Fruit fly (Drosophila melanogaster) whole organism, embryonic: ENCODE measurements around the gene CG33643.
A peak's percentile ranks its signal among the peaks of the same experiment; 100 is the strongest.

Source experiments
- ATbp ChIP-seq: fragments of 200-800 bp; sonication (Bioruptor generic); optimal IDR thresholded peaks from 2 replicates; lab custom pipeline; 2017; ENCODE audit warnings: missing biosample characterization, mild to moderate bottlenecking, missing genetic modification characterization, missing genetic modification reagents
- Ada2b ChIP-seq: fragments of 200-800 bp; sonication (Bioruptor generic); IDR thresholded peaks from 2 replicates; pipeline ENCODE4 v1.3.6; 2022; ENCODE audit warnings: missing biosample characterization, missing genetic modification characterization
- C15 ChIP-seq: fragments of 200-800 bp; sonication (Bioruptor generic); IDR thresholded peaks from 3 replicates; pipeline ENCODE4 v1.3.6; 2022; ENCODE audit warnings: missing biosample characterization, missing genetic modification characterization
- CG10209 ChIP-seq: fragments of 200-800 bp; sonication (Bioruptor generic); optimal IDR thresholded peaks from 3 replicates; lab custom pipeline; 2017; ENCODE audit warnings: missing biosample characterization, mild to moderate bottlenecking, missing genetic modification characterization, missing genetic modification reagents
- CG11696 ChIP-seq: fragments of 200-800 bp; sonication (Bioruptor generic); IDR thresholded peaks from 2 replicates; pipeline ENCODE4 v1.3.6; 2022; ENCODE audit warnings: missing biosample characterization, missing genetic modification characterization
- CG13296 ChIP-seq: fragments of 200-800 bp; sonication (Bioruptor generic); optimal IDR thresholded peaks from 3 replicates; lab custom pipeline; 2018; ENCODE audit warnings: missing biosample characterization, mild to moderate bottlenecking, missing genetic modification characterization
- CG1529 ChIP-seq: fragments of 200-800 bp; sonication (Bioruptor generic); optimal IDR thresholded peaks from 3 replicates; lab custom pipeline; 2018; ENCODE audit warnings: missing biosample characterization, missing genetic modification characterization
- CG15514 ChIP-seq: fragments of 200-800 bp; sonication (Bioruptor generic); optimal IDR thresholded peaks from 3 replicates; lab custom pipeline; 2017; ENCODE audit warnings: missing biosample characterization, missing genetic modification characterization, mild to moderate bottlenecking, moderate library complexity, missing genetic modification reagents
- CG17802 ChIP-seq: fragments of 200-800 bp; sonication (Bioruptor generic); optimal IDR thresholded peaks from 2 replicates; lab custom pipeline; 2018; ENCODE audit warnings: missing biosample characterization, mild to moderate bottlenecking, missing genetic modification characterization, moderate library complexity
- CG1832 ChIP-seq: fragments of 200-800 bp; sonication (Bioruptor generic); optimal IDR thresholded peaks from 2 replicates; lab custom pipeline; 2017; ENCODE audit warnings: missing biosample characterization, mild to moderate bottlenecking, missing genetic modification characterization, inconsistent platforms
- CG18476 ChIP-seq: fragments of 200-800 bp; sonication (Bioruptor generic); optimal IDR thresholded peaks from 2 replicates; lab custom pipeline; 2016; ENCODE audit warnings: missing biosample characterization, mild to moderate bottlenecking, missing genetic modification characterization
- CG2712 ChIP-seq: fragments of 200-800 bp; optimal IDR thresholded peaks from 3 replicates; lab custom pipeline; 2019; ENCODE audit warnings: missing biosample characterization, mild to moderate bottlenecking, missing genetic modification characterization, moderate library complexity
- CG30403 ChIP-seq: fragments of 200-800 bp; sonication (Bioruptor generic); optimal IDR thresholded peaks from 3 replicates; lab custom pipeline; 2016; ENCODE audit warnings: missing biosample characterization, missing genetic modification characterization
- CG4730 ChIP-seq: fragments of 200-800 bp; sonication (Bioruptor generic); IDR thresholded peaks from 2 replicates; pipeline ENCODE4 v1.3.6; 2022; ENCODE audit warnings: missing biosample characterization, missing genetic modification characterization
- CG4820 ChIP-seq: fragments of 200-800 bp; sonication (Bioruptor generic); optimal IDR thresholded peaks from 3 replicates; lab custom pipeline; 2016; ENCODE audit warnings: missing biosample characterization, missing genetic modification characterization
- CG4854 ChIP-seq: fragments of 200-800 bp; sonication (Bioruptor generic); optimal IDR thresholded peaks from 2 replicates; lab custom pipeline; 2016; ENCODE audit warnings: missing biosample characterization, missing genetic modification characterization, inconsistent platforms
- CG6254 ChIP-seq: fragments of 200-800 bp; sonication (Bioruptor generic); optimal IDR thresholded peaks from 3 replicates; lab custom pipeline; 2017; ENCODE audit warnings: mild to moderate bottlenecking, missing biosample characterization, missing genetic modification reagents, missing genetic modification characterization
- CG7928 ChIP-seq: fragments of 200-800 bp; sonication (Bioruptor generic); optimal IDR thresholded peaks from 2 replicates; lab custom pipeline; 2017; ENCODE audit warnings: missing biosample characterization, mild to moderate bottlenecking, missing genetic modification characterization
- CG9437 ChIP-seq: fragments of 200-800 bp; sonication (Bioruptor generic); optimal IDR thresholded peaks from 2 replicates; lab custom pipeline; 2018; ENCODE audit warnings: missing biosample characterization, mild to moderate bottlenecking, missing genetic modification characterization
- D ChIP-seq, 2 experiments: fragments of 200-800 bp in 1 of 2; fragments of >200 bp in 1 of 2; sonication (Bioruptor generic) in 1 of 2; optimal IDR thresholded peaks; 2 replicates in 1 of 2; 3 replicates in 1 of 2; lab custom pipeline; 2017; ENCODE audit warnings: mild to moderate bottlenecking in 1 of 2, missing biosample characterization in 1 of 2, missing genetic modification characterization in 1 of 2, missing genetic modification reagents in 1 of 2
- Dip2 ChIP-seq: fragments of 200-800 bp; sonication (Bioruptor generic); IDR thresholded peaks from 2 replicates; pipeline ENCODE4 v1.3.6; 2022; ENCODE audit warnings: missing biosample characterization, missing genetic modification characterization
- E2f2 ChIP-seq: fragments of 200-800 bp; sonication (Bioruptor generic); IDR thresholded peaks from 2 replicates; pipeline ENCODE4 v1.3.6; 2022; ENCODE audit warnings: missing biosample characterization, missing genetic modification characterization
- Fer1 ChIP-seq: fragments of 200-800 bp; sonication (Bioruptor generic); optimal IDR thresholded peaks from 2 replicates; lab custom pipeline; 2017; ENCODE audit warnings: missing biosample characterization, mild to moderate bottlenecking, missing genetic modification characterization
- Hsf ChIP-seq: fragments of 200-800 bp; sonication (Bioruptor generic); optimal IDR thresholded peaks from 3 replicates; lab custom pipeline; 2016; ENCODE audit warnings: missing biosample characterization, missing genetic modification characterization
- Oaz ChIP-seq: fragments of 200-800 bp; sonication (Bioruptor generic); IDR thresholded peaks from 2 replicates; pipeline ENCODE4 v1.3.6; 2022; ENCODE audit warnings: missing biosample characterization, missing genetic modification characterization
- Oli ChIP-seq: fragments of 200-800 bp; sonication (Bioruptor generic); optimal IDR thresholded peaks from 2 replicates; lab custom pipeline; 2018; ENCODE audit warnings: missing biosample characterization, mild to moderate bottlenecking, missing genetic modification characterization, moderate library complexity
- Sry-β ChIP-seq: fragments of 200-800 bp; sonication (Bioruptor generic); optimal IDR thresholded peaks from 2 replicates; lab custom pipeline; 2018; ENCODE audit warnings: missing biosample characterization, mild to moderate bottlenecking, missing genetic modification characterization, moderate library complexity
- Xbp1 ChIP-seq: fragments of 200-800 bp; sonication (Bioruptor generic); optimal IDR thresholded peaks from 3 replicates; lab custom pipeline; 2016; ENCODE audit warnings: missing biosample characterization, mild to moderate bottlenecking, missing genetic modification characterization
- Xrp1 ChIP-seq: fragments of 200-800 bp; sonication (Bioruptor generic); IDR thresholded peaks from 2 replicates; pipeline ENCODE4 v1.3.6; 2022; ENCODE audit warnings: missing biosample characterization, missing genetic modification characterization
- ase ChIP-seq: fragments of 200-800 bp; sonication (Bioruptor generic); IDR thresholded peaks from 3 replicates; pipeline ENCODE4 v1.3.6; 2022; ENCODE audit warnings: missing biosample characterization, missing genetic modification characterization
- bcd ChIP-seq: fragments of 200-800 bp; sonication (Bioruptor generic); optimal IDR thresholded peaks from 2 replicates; lab custom pipeline; 2017; ENCODE audit warnings: missing biosample characterization, mild to moderate bottlenecking, missing genetic modification characterization
- bowl ChIP-seq: fragments of 200-800 bp; sonication (Bioruptor generic); IDR thresholded peaks from 2 replicates; pipeline ENCODE4 v1.3.6; 2022; ENCODE audit warnings: missing biosample characterization, missing genetic modification characterization
- cato ChIP-seq: fragments of 200-800 bp; sonication (Bioruptor generic); optimal IDR thresholded peaks from 2 replicates; lab custom pipeline; 2016; ENCODE audit warnings: missing biosample characterization, missing genetic modification characterization, borderline replicate concordance
- cwo ChIP-seq: fragments of 200-800 bp; sonication (Bioruptor generic); optimal IDR thresholded peaks from 3 replicates; lab custom pipeline; 2017; ENCODE audit warnings: missing biosample characterization, missing genetic modification characterization, mild to moderate bottlenecking, moderate library complexity, missing genetic modification reagents
- danr ChIP-seq: fragments of 200-800 bp; sonication (Bioruptor generic); IDR thresholded peaks from 2 replicates; pipeline ENCODE4 v1.3.6; 2022; ENCODE audit warnings: missing biosample characterization, missing genetic modification characterization
- fd96Cb ChIP-seq: fragments of 200-800 bp; sonication (Bioruptor generic); optimal IDR thresholded peaks from 2 replicates; lab custom pipeline; 2018; ENCODE audit warnings: missing biosample characterization, mild to moderate bottlenecking, missing genetic modification characterization, moderate library complexity
- gcm ChIP-seq: fragments of 200-800 bp; sonication (Bioruptor generic); optimal IDR thresholded peaks from 2 replicates; lab custom pipeline; 2019; ENCODE audit warnings: missing biosample characterization, mild to moderate bottlenecking, missing genetic modification characterization, moderate library complexity
- gem ChIP-seq: fragments of 200-800 bp; sonication (Bioruptor generic); optimal IDR thresholded peaks from 2 replicates; lab custom pipeline; 2019; ENCODE audit warnings: missing biosample characterization, mild to moderate bottlenecking, missing genetic modification characterization, moderate library complexity
- klu ChIP-seq: fragments of 200-800 bp; sonication (Bioruptor generic); IDR thresholded peaks from 2 replicates; pipeline ENCODE4 v1.3.6; 2022; ENCODE audit warnings: missing biosample characterization, missing genetic modification characterization
- lmd ChIP-seq: fragments of 200-800 bp; sonication (Bioruptor generic); IDR thresholded peaks from 2 replicates; pipeline ENCODE4 v1.3.6; 2022; ENCODE audit warnings: missing biosample characterization, missing genetic modification characterization
- nau ChIP-seq: fragments of 200-800 bp; sonication (Bioruptor generic); optimal IDR thresholded peaks from 3 replicates; lab custom pipeline; 2017; ENCODE audit warnings: missing biosample characterization, mild to moderate bottlenecking, missing genetic modification characterization, missing genetic modification reagents
- nom ChIP-seq: fragments of 200-800 bp; sonication (Bioruptor generic); optimal IDR thresholded peaks from 2 replicates; lab custom pipeline; 2017; ENCODE audit warnings: missing biosample characterization, missing genetic modification characterization, mild to moderate bottlenecking, moderate library complexity, missing genetic modification reagents
- onecut ChIP-seq: fragments of 200-800 bp; sonication (Bioruptor generic); IDR thresholded peaks from 2 replicates; pipeline ENCODE4 v1.3.6; 2022; ENCODE audit warnings: missing biosample characterization, missing genetic modification characterization
- pb ChIP-seq: fragments of 200-800 bp; sonication (Bioruptor generic); optimal IDR thresholded peaks from 3 replicates; lab custom pipeline; 2016; ENCODE audit warnings: missing biosample characterization, missing genetic modification characterization
- phol ChIP-seq: fragments of 200-800 bp; sonication (Bioruptor generic); optimal IDR thresholded peaks from 3 replicates; lab custom pipeline; 2018; ENCODE audit warnings: missing biosample characterization, mild to moderate bottlenecking, missing genetic modification characterization, moderate library complexity
- sim ChIP-seq: fragments of 200-800 bp; sonication (Bioruptor generic); IDR thresholded peaks from 2 replicates; pipeline ENCODE4 v1.3.6; 2022; ENCODE audit warnings: missing biosample characterization, missing genetic modification characterization
- sisA ChIP-seq: fragments of 200-800 bp; sonication (Bioruptor generic); IDR thresholded peaks from 2 replicates; pipeline ENCODE4 v1.3.6; 2022; ENCODE audit warnings: missing biosample characterization, missing genetic modification characterization
- sqz ChIP-seq: fragments of 200-800 bp; sonication (Bioruptor generic); optimal IDR thresholded peaks from 3 replicates; lab custom pipeline; 2018; ENCODE audit warnings: missing biosample characterization, mild to moderate bottlenecking, missing genetic modification characterization
- tio ChIP-seq: fragments of 200-800 bp; sonication (Bioruptor generic); optimal IDR thresholded peaks from 2 replicates; lab custom pipeline; 2017; ENCODE audit warnings: missing biosample characterization, missing genetic modification characterization, inconsistent platforms
- tx ChIP-seq: fragments of 200-800 bp; sonication (Bioruptor generic); optimal IDR thresholded peaks from 2 replicates; lab custom pipeline; 2016; ENCODE audit warnings: missing biosample characterization, missing genetic modification characterization

Gene CG33643

dm6 chr2L:13570982-13571426, 40.1 kb downstream of the CG33643 start:
- TF ChIP-seq Fer1 (GFP tag; lab: Kevin White, UChicago) (peak; percentile 9), sisA (GFP tag; lab: Robert Waterston, UW) (0 out of 2 replicates have a peak, but pooled peaks have one; percentile 18), CG13296 (peak; percentile 11), klu (no peak), E2f2 (0 out of 2 replicates have a peak, but pooled peaks have one; percentile 14), danr (no peak), CG15514 (GFP tag; lab: Kevin White, UChicago) (no peak), bcd (GFP tag; lab: Kevin White, UChicago) (peak; percentile 28), Sry-β (no peak), CG6254 (GFP tag; lab: Kevin White, UChicago) (peak; percentile 58), CG18476 (GFP tag; lab: Kevin White, UChicago) (no peak), Xrp1 (GFP tag; lab: Robert Waterston, UW) (peak; percentile 40; the same call in 1 of the 2 replicates), lmd (GFP tag; lab: Robert Waterston, UW) (peak; percentile 19; the same call in 1 of the 2 replicates), gcm (GFP tag; lab: Kevin White, UChicago) (peak; percentile 36), phol (tag; lab: Kevin White, UChicago) (peak; percentile 72), Hsf (GFP tag; lab: Kevin White, UChicago) (peak; percentile 40), Ada2b (GFP tag; lab: Robert Waterston, UW) (peak; percentile 5; the same call in 1 of the 2 replicates), CG17802 (tag; lab: Kevin White, UChicago) (no peak), nau (peak; percentile 45), tx (GFP tag; lab: Kevin White, UChicago) (no peak), Xbp1 (GFP tag; lab: Kevin White, UChicago) (no peak), bowl (no peak), fd96Cb (tag; lab: Kevin White, UChicago) (peak; percentile 35), nom (GFP tag; lab: Kevin White, UChicago) (peak; percentile 89), CG11696 (GFP tag; lab: Robert Waterston, UW) (0 out of 2 replicates have a peak, but pooled peaks have one; percentile 18), CG10209 (GFP tag; lab: Kevin White, UChicago) (peak; percentile 43), onecut (GFP tag; lab: Robert Waterston, UW) (0 out of 2 replicates have a peak, but pooled peaks have one; percentile 14), CG30403 (GFP tag; lab: Kevin White, UChicago) (peak; percentile 29), D (optimal IDR thresholded peaks at IDR 0.05; lab: Kevin White, UChicago) (no peak), D (GFP tag; optimal IDR thresholded peaks at IDR 0.05; lab: Kevin White, UChicago) (peak; percentile 46), cwo (GFP tag; lab: Kevin White, UChicago) (peak; percentile 14), ATbp (GFP tag; lab: Kevin White, UChicago) (peak; percentile 29), pb (GFP tag; lab: Kevin White, UChicago) (no peak), tio (peak; percentile 37), CG9437 (GFP tag; lab: Kevin White, UChicago) (peak; percentile 23), CG4820 (peak; percentile 45), sim (GFP tag; lab: Robert Waterston, UW) (no peak), CG7928 (no peak), CG1529 (GFP tag; lab: Kevin White, UChicago) (peak; percentile 44), cato (GFP tag; lab: Kevin White, UChicago) (peak; percentile 0), sqz (GFP tag; lab: Kevin White, UChicago) (peak; percentile 21), CG4854 (GFP tag; lab: Kevin White, UChicago) (no peak), CG2712 (tag; lab: Kevin White, UChicago) (peak; percentile 45), CG4730 (GFP tag; lab: Robert Waterston, UW) (no peak), ase (GFP tag; lab: Robert Waterston, UW) (peak; percentile 43; the same call in 1 of the 3 replicates), Oli (tag; lab: Kevin White, UChicago) (peak; percentile 42), gem (tag; lab: Kevin White, UChicago) (peak; percentile 61), Oaz (no peak), C15 (GFP tag; lab: Robert Waterston, UW) (no peak), Dip2 (GFP tag; lab: Robert Waterston, UW) (no peak), CG1832 (GFP tag; lab: Kevin White, UChicago) (no peak)
